Fruit fly (Drosophila melanogaster) whole organism, embryonic: ENCODE measurements around the gene Vav.

Experiments used
- BtbVII ChIP-seq: fragments of 200-800 bp; sonication (Bioruptor generic); optimal IDR thresholded peaks from 3 replicates; lab custom pipeline; 2017; ENCODE audit warnings: missing biosample characterization, mild to moderate bottlenecking, missing genetic modification characterization
- CG10267 ChIP-seq: fragments of 200-800 bp; sonication (Bioruptor generic); optimal IDR thresholded peaks from 2 replicates; lab custom pipeline; 2018; ENCODE audit warnings: missing biosample characterization, mild to moderate bottlenecking, missing genetic modification characterization, moderate library complexity
- CG10565 ChIP-seq: fragments of 200-800 bp; sonication (Bioruptor generic); optimal IDR thresholded peaks from 3 replicates; lab custom pipeline; 2016; ENCODE audit warnings: missing biosample characterization, mild to moderate bottlenecking, missing genetic modification characterization
- CG11398 ChIP-seq: fragments of 200-800 bp; sonication (Bioruptor generic); optimal IDR thresholded peaks from 2 replicates; lab custom pipeline; 2016; ENCODE audit warnings: missing biosample characterization, missing genetic modification characterization
- CG15514 ChIP-seq: fragments of 200-800 bp; sonication (Bioruptor generic); optimal IDR thresholded peaks from 3 replicates; lab custom pipeline; 2017; ENCODE audit warnings: missing biosample characterization, missing genetic modification characterization, mild to moderate bottlenecking, moderate library complexity, missing genetic modification reagents
- CG18476 ChIP-seq: fragments of 200-800 bp; sonication (Bioruptor generic); optimal IDR thresholded peaks from 2 replicates; lab custom pipeline; 2016; ENCODE audit warnings: missing biosample characterization, mild to moderate bottlenecking, missing genetic modification characterization
- CG18599 ChIP-seq: fragments of 200-800 bp; sonication (Bioruptor generic); optimal IDR thresholded peaks from 3 replicates; lab custom pipeline; 2017; ENCODE audit warnings: missing biosample characterization, missing genetic modification characterization, mild to moderate bottlenecking, moderate library complexity, missing genetic modification reagents
- CG34376 ChIP-seq: fragments of 200-800 bp; sonication (Bioruptor generic); optimal IDR thresholded peaks from 2 replicates; lab custom pipeline; 2018; ENCODE audit warnings: missing biosample characterization, mild to moderate bottlenecking, missing genetic modification characterization
- CG4360 ChIP-seq: fragments of 200-800 bp; sonication (Bioruptor generic); IDR thresholded peaks from 2 replicates; pipeline ENCODE4 v1.3.6; 2022; ENCODE audit warnings: missing biosample characterization, missing genetic modification characterization
- CG7745 ChIP-seq: fragments of 200-800 bp; sonication (Bioruptor generic); optimal IDR thresholded peaks from 2 replicates; lab custom pipeline; 2018; ENCODE audit warnings: missing biosample characterization, mild to moderate bottlenecking, missing genetic modification characterization, moderate library complexity
- CG8281 ChIP-seq: fragments of 200-800 bp; sonication (Bioruptor generic); optimal IDR thresholded peaks from 2 replicates; lab custom pipeline; 2018; ENCODE audit warnings: missing biosample characterization, mild to moderate bottlenecking, missing genetic modification characterization, moderate library complexity
- Eip74EF ChIP-seq, 2 experiments: fragments of 200-800 bp in 1 of 2; fragments of >200 bp in 1 of 2; sonication (Bioruptor generic) in 1 of 2; optimal IDR thresholded peaks; 2 replicates each; lab custom pipeline; 2017 to 2019; ENCODE audit warnings: missing biosample characterization in 2 of 2, missing genetic modification characterization in 2 of 2, mild to moderate bottlenecking in 1 of 2, moderate library complexity in 1 of 2
- Fer2 ChIP-seq: fragments of 200-800 bp; sonication (Bioruptor generic); optimal IDR thresholded peaks from 2 replicates; lab custom pipeline; 2018; ENCODE audit warnings: missing biosample characterization, mild to moderate bottlenecking, missing genetic modification characterization, moderate library complexity
- GATAe ChIP-seq: fragments of 200-800 bp; sonication (Bioruptor generic); conservative IDR thresholded peaks from 2 replicates; pipeline ENCODE4 v1.3.6; 2022; ENCODE audit warnings: missing biosample characterization, missing genetic modification characterization
- Hey ChIP-seq: fragments of 200-800 bp; sonication (Bioruptor generic); optimal IDR thresholded peaks from 3 replicates; lab custom pipeline; 2018; ENCODE audit warnings: missing biosample characterization, mild to moderate bottlenecking, missing genetic modification characterization
- HmgZ ChIP-seq: fragments of 200-800 bp; sonication (Bioruptor generic); optimal IDR thresholded peaks from 2 replicates; lab custom pipeline; 2018; ENCODE audit warnings: missing biosample characterization, mild to moderate bottlenecking, missing genetic modification characterization
- NC2α ChIP-seq: fragments of 200-800 bp; sonication (Bioruptor generic); optimal IDR thresholded peaks from 2 replicates; lab custom pipeline; 2016; ENCODE audit warnings: missing biosample characterization, missing genetic modification characterization
- NfI ChIP-seq: fragments of 200-800 bp; sonication (Bioruptor generic); optimal IDR thresholded peaks from 3 replicates; lab custom pipeline; 2018; ENCODE audit warnings: missing biosample characterization, mild to moderate bottlenecking, missing genetic modification characterization, moderate library complexity
- Pdp1 ChIP-seq, 2 experiments: fragments of 200-800 bp; sonication (Bioruptor generic); optimal IDR thresholded peaks; 3 replicates each; lab custom pipeline; 2016; ENCODE audit warnings: missing biosample characterization in 2 of 2, missing genetic modification characterization in 2 of 2, mild to moderate bottlenecking in 1 of 2, moderate library complexity in 1 of 2
- Rfx ChIP-seq: fragments of 200-800 bp; sonication (Bioruptor generic); IDR thresholded peaks from 2 replicates; pipeline ENCODE4 v1.3.6; 2022; ENCODE audit warnings: missing biosample characterization, missing genetic modification characterization
- Taf1 ChIP-seq: fragments of 200-800 bp; sonication (Bioruptor generic); IDR thresholded peaks from 2 replicates; pipeline ENCODE4 v1.3.6; 2022; ENCODE audit warnings: missing biosample characterization, missing genetic modification characterization
- ato ChIP-seq: fragments of 200-800 bp; sonication (Bioruptor generic); IDR thresholded peaks from 2 replicates; pipeline ENCODE4 v1.3.6; 2022; ENCODE audit warnings: missing biosample characterization, missing genetic modification characterization; ENCODE audit not compliant: partially characterized antibody
- bbx ChIP-seq: fragments of 200-800 bp; sonication (Bioruptor generic); IDR thresholded peaks from 2 replicates; pipeline ENCODE4 v1.3.6; 2022; ENCODE audit warnings: missing biosample characterization, missing genetic modification characterization; ENCODE audit not compliant: partially characterized antibody
- chinmo ChIP-seq: fragments of 200-800 bp; sonication (Bioruptor generic); IDR thresholded peaks from 4 replicates; pipeline ENCODE4 v1.3.6; 2022; ENCODE audit warnings: missing biosample characterization, missing genetic modification characterization; ENCODE audit not compliant: partially characterized antibody
- cwo ChIP-seq: fragments of 200-800 bp; sonication (Bioruptor generic); optimal IDR thresholded peaks from 3 replicates; lab custom pipeline; 2017; ENCODE audit warnings: missing biosample characterization, missing genetic modification characterization, mild to moderate bottlenecking, moderate library complexity, missing genetic modification reagents
- esg ChIP-seq: fragments of 200-800 bp; sonication (Bioruptor generic); conservative IDR thresholded peaks from 2 replicates; pipeline ENCODE4 v1.3.6; 2022; ENCODE audit warnings: missing biosample characterization, missing genetic modification characterization
- exex ChIP-seq: fragments of 200-800 bp; sonication (Bioruptor generic); optimal IDR thresholded peaks from 4 replicates; lab custom pipeline; 2018; ENCODE audit warnings: missing biosample characterization, mild to moderate bottlenecking, missing genetic modification characterization, moderate library complexity
- grn ChIP-seq: fragments of 200-800 bp; sonication (Bioruptor generic); optimal IDR thresholded peaks from 3 replicates; lab custom pipeline; 2017; ENCODE audit warnings: missing biosample characterization, missing genetic modification characterization
- insv ChIP-seq, 2 experiments: fragments of 200-800 bp; sonication (Bioruptor generic); optimal IDR thresholded peaks; 3 replicates each; lab custom pipeline; 2016 to 2018; ENCODE audit warnings: missing biosample characterization in 2 of 2, missing genetic modification characterization in 2 of 2
- lilli ChIP-seq: fragments of 200-800 bp; sonication (Bioruptor generic); optimal IDR thresholded peaks from 3 replicates; lab custom pipeline; 2016; ENCODE audit warnings: missing biosample characterization, missing genetic modification characterization
- mirr ChIP-seq: fragments of 200-800 bp; sonication (Bioruptor generic); optimal IDR thresholded peaks from 3 replicates; lab custom pipeline; 2018; ENCODE audit warnings: missing biosample characterization, mild to moderate bottlenecking, missing genetic modification characterization
- rib ChIP-seq: fragments of 200-800 bp; sonication (Bioruptor generic); IDR thresholded peaks from 2 replicates; pipeline ENCODE4 v1.3.6; 2022; ENCODE audit warnings: missing biosample characterization, missing genetic modification characterization
- sd ChIP-seq: fragments of 200-800 bp; sonication (Bioruptor generic); optimal IDR thresholded peaks from 3 replicates; lab custom pipeline; 2018; ENCODE audit warnings: missing biosample characterization, mild to moderate bottlenecking, missing genetic modification characterization, moderate library complexity
- sens ChIP-seq: fragments of 200-800 bp; sonication (Bioruptor generic); peaks from one replicate; lab custom pipeline; 2016; ENCODE audit warnings: missing biosample characterization, missing genetic modification characterization
- sim ChIP-seq: fragments of 200-800 bp; sonication (Bioruptor generic); IDR thresholded peaks from 2 replicates; pipeline ENCODE4 v1.3.6; 2022; ENCODE audit warnings: missing biosample characterization, missing genetic modification characterization
- sug ChIP-seq: fragments of 200-800 bp; optimal IDR thresholded peaks from 2 replicates; lab custom pipeline; 2019; ENCODE audit warnings: missing biosample characterization, mild to moderate bottlenecking, missing genetic modification characterization, moderate library complexity
- tap ChIP-seq: fragments of 200-800 bp; optimal IDR thresholded peaks from 3 replicates; lab custom pipeline; 2019; ENCODE audit warnings: missing biosample characterization, mild to moderate bottlenecking, missing genetic modification characterization, moderate library complexity
- z ChIP-seq: fragments of 200-800 bp; sonication (Bioruptor generic); IDR thresholded peaks from 3 replicates; pipeline ENCODE4 v1.3.6; 2022; ENCODE audit warnings: missing biosample characterization, missing genetic modification characterization

The Vav gene

dm6 chrX:19281271-19281670 is 19.7 kb downstream of the Vav start (continued):
- TF ChIP-seq NC2α (GFP tag; lab: Kevin White, UChicago) = no peak

dm6 chrX:19285441-19285840 is 23.8 kb downstream of the Vav start:
- peak; percentile 70; the same call in 1 of the 4 replicates for TF ChIP-seq chinmo (GFP tag; lab: Robert Waterston, UW)
- peak; percentile 40 for TF ChIP-seq cwo (GFP tag; lab: Kevin White, UChicago)
- TF ChIP-seq z (GFP tag; lab: Robert Waterston, UW) = no peak
- no peak for TF ChIP-seq bbx (GFP tag; lab: Robert Waterston, UW)
- peak; percentile 73 for TF ChIP-seq Hey (tag; lab: Kevin White, UChicago)
- peak; percentile 77 for TF ChIP-seq grn
- peak; percentile 93 for TF ChIP-seq sug (tag; lab: Kevin White, UChicago)
- TF ChIP-seq CG4360 = no peak
- no peak for TF ChIP-seq NfI (GFP tag; lab: Kevin White, UChicago)
- TF ChIP-seq Rfx (GFP tag; lab: Robert Waterston, UW) = no peak
- TF ChIP-seq CG10565 (GFP tag; lab: Kevin White, UChicago) = no peak
- no peak for TF ChIP-seq esg (GFP tag; lab: Robert Waterston, UW)
- TF ChIP-seq insv (GFP tag; optimal IDR thresholded peaks at IDR 0.05; lab: Kevin White, UChicago) = no peak
- no peak for TF ChIP-seq CG7745 (tag; lab: Kevin White, UChicago)
- TF ChIP-seq sens (GFP tag; lab: Kevin White, UChicago) = no peak
- no peak for TF ChIP-seq Eip74EF (GFP tag; optimal IDR thresholded peaks at IDR 0.05; lab: Kevin White, UChicago)
- peak; percentile 3 for TF ChIP-seq CG18599
- 0 out of 2 replicates have a peak, but pooled peaks have one; percentile 40 for TF ChIP-seq GATAe (GFP tag; lab: Robert Waterston, UW)
- no peak for TF ChIP-seq CG15514 (GFP tag; lab: Kevin White, UChicago)
- TF ChIP-seq CG18476 (GFP tag; lab: Kevin White, UChicago) = no peak
- TF ChIP-seq sd (tag; lab: Kevin White, UChicago) = peak; percentile 20
- TF ChIP-seq CG8281 = peak; percentile 97
- TF ChIP-seq ato (GFP tag; lab: Robert Waterston, UW) = no peak
- TF ChIP-seq CG11398 (GFP tag; lab: Kevin White, UChicago) = no peak
- TF ChIP-seq sim = no peak
- peak; percentile 26 for TF ChIP-seq BtbVII (GFP tag; lab: Kevin White, UChicago)
- peak; percentile 77 for TF ChIP-seq exex
- no peak for TF ChIP-seq CG10267
- TF ChIP-seq Pdp1 (GFP tag; optimal IDR thresholded peaks at IDR 0.05; lab: Kevin White, UChicago) = peak in 1 of 2 experiments; percentile 10
- TF ChIP-seq mirr (GFP tag; lab: Kevin White, UChicago) = peak; percentile 47
- TF ChIP-seq tap (tag; lab: Kevin White, UChicago) = no peak
- TF ChIP-seq Taf1 (GFP tag; lab: Robert Waterston, UW) = no peak
- no peak for TF ChIP-seq Fer2 (tag; lab: Kevin White, UChicago)
- peak; percentile 48 for TF ChIP-seq CG34376 (GFP tag; lab: Kevin White, UChicago)
- peak; percentile 22 for TF ChIP-seq HmgZ (tag; lab: Kevin White, UChicago)
- no peak for TF ChIP-seq lilli
- TF ChIP-seq rib (GFP tag; lab: Robert Waterston, UW) = 0 out of 2 replicates have a peak, but pooled peaks have one; percentile 45
